Fruit fly (Drosophila melanogaster): ENCODE measurements around the gene pcx.

dm6 chrX:2180750-2181261 is 44.3 kb upstream of the pcx start, which contains the start of gene pn:
- no peak for TF ChIP-seq CG3995 (GFP tag; optimal IDR thresholded peaks at IDR 0.05)
- TF ChIP-seq CG9797 (GFP tag; optimal IDR thresholded peaks at IDR 0.05): no peak
- no peak for TF ChIP-seq nmo (GFP tag; optimal IDR thresholded peaks at IDR 0.05)
- TF ChIP-seq CG15073 (GFP tag; optimal IDR thresholded peaks at IDR 0.05): no peak
- TF ChIP-seq CG31441 (GFP tag; IDR thresholded peaks at IDR 0.05): no peak
- no peak for TF ChIP-seq Awh (GFP tag; IDR thresholded peaks at IDR 0.05)
- no peak for TF ChIP-seq Myb (GFP tag; optimal IDR thresholded peaks at IDR 0.05)
- no peak for TF ChIP-seq CG8765 (GFP tag; IDR thresholded peaks at IDR 0.05)
- no peak for TF ChIP-seq twi (tag; optimal IDR thresholded peaks at IDR 0.05)
